ENCODE assay signal across 1 fruit fly cellular context in genomic region chr2L:7628382-7628965, dm6.
A peak's percentile ranks its signal among the peaks of the same experiment; 100 is the strongest.
TF ChIP-seq lines count a peak whose summit lies in the region.

No protein-coding gene starts in this region.

TF ChIP-seq in whole organism, embryonic, 481 proteins besides CTCF, POLR2A, EP300 and RAD21 (continued from another document and continues in another):
- TF ChIP-seq CG6689 (GFP tag; IDR thresholded peaks at IDR 0.05; lab: Robert Waterston, UW): no peak
- no peak for TF ChIP-seq CG8281 (tag; optimal IDR thresholded peaks at IDR 0.05; lab: Kevin White, UChicago)
- TF ChIP-seq Lpt (GFP tag; optimal IDR thresholded peaks at IDR 0.05; lab: Kevin White, UChicago): no peak
- TF ChIP-seq Trl (optimal IDR thresholded peaks at IDR 0.05; lab: Kevin White, UChicago): no peak
- TF ChIP-seq Trl (GFP tag; optimal IDR thresholded peaks at IDR 0.05; lab: Kevin White, UChicago): peak; percentile 24
- no peak for TF ChIP-seq Nf-YA (GFP tag; IDR thresholded peaks at IDR 0.05; lab: Robert Waterston, UW)
- TF ChIP-seq CG15514 (GFP tag; optimal IDR thresholded peaks at IDR 0.05; lab: Kevin White, UChicago): peak; percentile 46
- no peak for TF ChIP-seq row (GFP tag; IDR thresholded peaks at IDR 0.05; lab: Robert Waterston, UW)
- peak; percentile 28 for TF ChIP-seq CG2202 (tag; optimal IDR thresholded peaks at IDR 0.05; lab: Kevin White, UChicago)
- no peak for TF ChIP-seq cato (GFP tag; optimal IDR thresholded peaks at IDR 0.05; lab: Kevin White, UChicago; ENCODE audit: borderline replicate concordance)
- TF ChIP-seq CG34224 (GFP tag; IDR thresholded peaks at IDR 0.05; lab: Robert Waterston, UW; ENCODE audit: partially characterized antibody): no peak
- peak; percentile 15 for TF ChIP-seq CG10209 (GFP tag; optimal IDR thresholded peaks at IDR 0.05; lab: Kevin White, UChicago)
- no peak for TF ChIP-seq CG1602 (GFP tag; optimal IDR thresholded peaks at IDR 0.05; lab: Kevin White, UChicago)
- no peak for TF ChIP-seq CG7786 (GFP tag; optimal IDR thresholded peaks at IDR 0.05; lab: Kevin White, UChicago)
- TF ChIP-seq knrl (GFP tag; IDR thresholded peaks at IDR 0.05; lab: Robert Waterston, UW; ENCODE audit: partially characterized antibody): no peak
- no peak for TF ChIP-seq Ravus (GFP tag; IDR thresholded peaks at IDR 0.05; lab: Robert Waterston, UW)
- TF ChIP-seq CG5180 (GFP tag; optimal IDR thresholded peaks at IDR 0.05; lab: Kevin White, UChicago): no peak
- no peak for TF ChIP-seq CG11696 (GFP tag; IDR thresholded peaks at IDR 0.05; lab: Robert Waterston, UW)
- no peak for TF ChIP-seq mam (GFP tag; optimal IDR thresholded peaks at IDR 0.05; lab: Kevin White, UChicago)
- TF ChIP-seq CG10274 (GFP tag; optimal IDR thresholded peaks at IDR 0.05; lab: Kevin White, UChicago): no peak
- no peak for TF ChIP-seq CG8290 (GFP tag; optimal IDR thresholded peaks at IDR 0.05; lab: Kevin White, UChicago)
- TF ChIP-seq CG8290 (tag; optimal IDR thresholded peaks at IDR 0.05; lab: Kevin White, UChicago): peak in 1 of 2 experiments; percentile 34
- peak; percentile 48 for TF ChIP-seq CG15696 (tag; optimal IDR thresholded peaks at IDR 0.05; lab: Kevin White, UChicago)
- no peak for TF ChIP-seq CG11093 (GFP tag; IDR thresholded peaks at IDR 0.05; lab: Robert Waterston, UW)
- no peak for TF ChIP-seq Gsc (GFP tag; IDR thresholded peaks at IDR 0.05; lab: Robert Waterston, UW)
- peak; percentile 31 for TF ChIP-seq CG33557 (GFP tag; optimal IDR thresholded peaks at IDR 0.05; lab: Kevin White, UChicago)
- TF ChIP-seq HLH4C (GFP tag; IDR thresholded peaks at IDR 0.05; lab: Robert Waterston, UW; ENCODE audit: partially characterized antibody): no peak
- peak; percentile 19 for TF ChIP-seq wek (GFP tag; optimal IDR thresholded peaks at IDR 0.05; lab: Kevin White, UChicago)
- peak; percentile 38 for TF ChIP-seq Asciz (GFP tag; optimal IDR thresholded peaks at IDR 0.05; lab: Kevin White, UChicago)
- no peak for TF ChIP-seq CG2116 (GFP tag; optimal IDR thresholded peaks at IDR 0.05; lab: Kevin White, UChicago)
- TF ChIP-seq CG30020 (tag; optimal IDR thresholded peaks at IDR 0.05; lab: Kevin White, UChicago): no peak
- no peak for TF ChIP-seq lov (optimal IDR thresholded peaks at IDR 0.05; lab: Kevin White, UChicago)
- no peak for TF ChIP-seq lov (GFP tag; IDR thresholded peaks at IDR 0.05; lab: Robert Waterston, UW)
- TF ChIP-seq CG6854 (GFP tag; optimal IDR thresholded peaks at IDR 0.05; lab: Kevin White, UChicago): no peak
- TF ChIP-seq CG11247 (GFP tag; IDR thresholded peaks at IDR 0.05; lab: Robert Waterston, UW): no peak
- no peak for TF ChIP-seq rib (GFP tag; IDR thresholded peaks at IDR 0.05; lab: Robert Waterston, UW)
- no peak for TF ChIP-seq CG4328 (GFP tag; optimal IDR thresholded peaks at IDR 0.05; lab: Kevin White, UChicago)
- no peak for TF ChIP-seq da (GFP tag; optimal IDR thresholded peaks at IDR 0.05; lab: Kevin White, UChicago)
- TF ChIP-seq CrebB (tag; optimal IDR thresholded peaks at IDR 0.05; lab: Kevin White, UChicago): no peak
- no peak for TF ChIP-seq dati (GFP tag; IDR thresholded peaks at IDR 0.05; lab: Robert Waterston, UW)
- peak; percentile 34 for TF ChIP-seq dmrt11E (tag; optimal IDR thresholded peaks at IDR 0.05; lab: Kevin White, UChicago)
- peak; percentile 21; the same call in 1 of the 2 replicates for TF ChIP-seq chm (GFP tag; IDR thresholded peaks at IDR 0.05; lab: Robert Waterston, UW)
- no peak for TF ChIP-seq vfl (GFP tag; optimal IDR thresholded peaks at IDR 0.05; lab: Kevin White, UChicago)
- no peak for TF ChIP-seq CG31388 (GFP tag; optimal IDR thresholded peaks at IDR 0.05; lab: Kevin White, UChicago)
- no peak for TF ChIP-seq CG14965 (GFP tag; optimal IDR thresholded peaks at IDR 0.05; lab: Kevin White, UChicago; ENCODE audit: borderline replicate concordance)
- no peak for TF ChIP-seq repo (GFP tag; optimal IDR thresholded peaks at IDR 0.05; lab: Kevin White, UChicago)
- TF ChIP-seq CG42726 (GFP tag; IDR thresholded peaks at IDR 0.05; lab: Robert Waterston, UW; ENCODE audit: partially characterized antibody): no peak
- no peak for TF ChIP-seq CG17361 (GFP tag; IDR thresholded peaks at IDR 0.05; lab: Robert Waterston, UW)
- TF ChIP-seq ranshi (GFP tag; IDR thresholded peaks at IDR 0.05; lab: Robert Waterston, UW): no peak
- TF ChIP-seq Dll (GFP tag; IDR thresholded peaks at IDR 0.05; lab: Robert Waterston, UW; ENCODE audit: partially characterized antibody): no peak
- no peak for TF ChIP-seq gcm2 (GFP tag; optimal IDR thresholded peaks at IDR 0.05; lab: Kevin White, UChicago)
- TF ChIP-seq Blimp-1 (GFP tag; optimal IDR thresholded peaks at IDR 0.05; lab: Kevin White, UChicago): peak; percentile 36
- TF ChIP-seq bab2 (GFP tag; optimal IDR thresholded peaks at IDR 0.05; lab: Kevin White, UChicago): no peak
- TF ChIP-seq trh (GFP tag; optimal IDR thresholded peaks at IDR 0.05; lab: Kevin White, UChicago): no peak
- no peak for TF ChIP-seq CG12942 (GFP tag; optimal IDR thresholded peaks at IDR 0.05; lab: Kevin White, UChicago)
- TF ChIP-seq CG18619 (GFP tag; optimal IDR thresholded peaks at IDR 0.05; lab: Kevin White, UChicago): no peak
- TF ChIP-seq CG8388 (GFP tag; optimal IDR thresholded peaks at IDR 0.05; lab: Kevin White, UChicago): no peak
- TF ChIP-seq Awh (GFP tag; IDR thresholded peaks at IDR 0.05; lab: Robert Waterston, UW): peak; percentile 35; the same call in 1 of the 2 replicates
- TF ChIP-seq gsb-n (tag; optimal IDR thresholded peaks at IDR 0.05; lab: Kevin White, UChicago): peak; percentile 21
- TF ChIP-seq CG14710 (tag; optimal IDR thresholded peaks at IDR 0.05; lab: Kevin White, UChicago): peak; percentile 5
- TF ChIP-seq CG13287 (GFP tag; IDR thresholded peaks at IDR 0.05; lab: Robert Waterston, UW; ENCODE audit: partially characterized antibody): no peak
- TF ChIP-seq CG4282 (GFP tag; optimal IDR thresholded peaks at IDR 0.05; lab: Kevin White, UChicago): no peak
- peak; percentile 29 for TF ChIP-seq CG1603 (tag; optimal IDR thresholded peaks at IDR 0.05; lab: Kevin White, UChicago)
- no peak for TF ChIP-seq MESR4 (GFP tag; optimal IDR thresholded peaks at IDR 0.05; lab: Kevin White, UChicago)
- TF ChIP-seq run (tag; optimal IDR thresholded peaks at IDR 0.05; lab: Kevin White, UChicago): no peak
- no peak for TF ChIP-seq prd (optimal IDR thresholded peaks at IDR 0.05; lab: Kevin White, UChicago)
- no peak for TF ChIP-seq prd (GFP tag; IDR thresholded peaks at IDR 0.05; lab: Robert Waterston, UW)
- no peak for TF ChIP-seq ken (GFP tag; IDR thresholded peaks at IDR 0.05; lab: Robert Waterston, UW)
- no peak for TF ChIP-seq CG4854 (GFP tag; optimal IDR thresholded peaks at IDR 0.05; lab: Kevin White, UChicago)
- TF ChIP-seq CG6813 (GFP tag; optimal IDR thresholded peaks at IDR 0.05; lab: Kevin White, UChicago): peak; percentile 51
- TF ChIP-seq Sox100B (GFP tag; optimal IDR thresholded peaks at IDR 0.05; lab: Kevin White, UChicago): peak; percentile 8
- TF ChIP-seq D19B (GFP tag; optimal IDR thresholded peaks at IDR 0.05; lab: Kevin White, UChicago): no peak
- no peak for TF ChIP-seq CG17912 (GFP tag; optimal IDR thresholded peaks at IDR 0.05; lab: Kevin White, UChicago)
- TF ChIP-seq slp2 (GFP tag; optimal IDR thresholded peaks at IDR 0.05; lab: Kevin White, UChicago): no peak
- TF ChIP-seq Dip2 (GFP tag; IDR thresholded peaks at IDR 0.05; lab: Robert Waterston, UW): no peak
- peak; percentile 9; the same call in 1 of the 2 replicates for TF ChIP-seq CG14667 (GFP tag; IDR thresholded peaks at IDR 0.05; lab: Robert Waterston, UW)
- TF ChIP-seq Dp (GFP tag; optimal IDR thresholded peaks at IDR 0.05; lab: Kevin White, UChicago): no peak
- no peak for TF ChIP-seq CG18011 (GFP tag; optimal IDR thresholded peaks at IDR 0.05; lab: Kevin White, UChicago)
- TF ChIP-seq CG17385 (GFP tag; optimal IDR thresholded peaks at IDR 0.05; lab: Kevin White, UChicago): no peak
- no peak for TF ChIP-seq tll (GFP tag; optimal IDR thresholded peaks at IDR 0.05; lab: Kevin White, UChicago)
- TF ChIP-seq gem (tag; optimal IDR thresholded peaks at IDR 0.05; lab: Kevin White, UChicago): peak; percentile 17
- no peak for TF ChIP-seq ERR (GFP tag; optimal IDR thresholded peaks at IDR 0.05; lab: Kevin White, UChicago)
- TF ChIP-seq Sox102F (GFP tag; optimal IDR thresholded peaks at IDR 0.05; lab: Kevin White, UChicago): no peak
- TF ChIP-seq CG2129 (GFP tag; IDR thresholded peaks at IDR 0.05; lab: Robert Waterston, UW; ENCODE audit: partially characterized antibody): no peak
- TF ChIP-seq shn (GFP tag; optimal IDR thresholded peaks at IDR 0.05; lab: Kevin White, UChicago): no peak
- no peak for TF ChIP-seq vnd (GFP tag; IDR thresholded peaks at IDR 0.05; lab: Robert Waterston, UW; ENCODE audit: partially characterized antibody)
- TF ChIP-seq HmgZ (tag; optimal IDR thresholded peaks at IDR 0.05; lab: Kevin White, UChicago): no peak
- no peak for TF ChIP-seq phol (tag; optimal IDR thresholded peaks at IDR 0.05; lab: Kevin White, UChicago)
- TF ChIP-seq tap (tag; optimal IDR thresholded peaks at IDR 0.05; lab: Kevin White, UChicago): peak; percentile 6
- TF ChIP-seq CG3726 (GFP tag; IDR thresholded peaks at IDR 0.05; lab: Robert Waterston, UW): no peak
- no peak for TF ChIP-seq ems (GFP tag; optimal IDR thresholded peaks at IDR 0.05; lab: Kevin White, UChicago)
- no peak for TF ChIP-seq E2f2 (GFP tag; IDR thresholded peaks at IDR 0.05; lab: Robert Waterston, UW)
- no peak for TF ChIP-seq org-1 (GFP tag; optimal IDR thresholded peaks at IDR 0.05; lab: Kevin White, UChicago)
- TF ChIP-seq CG1792 (GFP tag; optimal IDR thresholded peaks at IDR 0.05; lab: Kevin White, UChicago): peak; percentile 12
- no peak for TF ChIP-seq NK7.1 (GFP tag; optimal IDR thresholded peaks at IDR 0.05; lab: Kevin White, UChicago)
- no peak for TF ChIP-seq CG5953 (GFP tag; IDR thresholded peaks at IDR 0.05; lab: Robert Waterston, UW)
- no peak for TF ChIP-seq Dip3 (GFP tag; optimal IDR thresholded peaks at IDR 0.05; lab: Kevin White, UChicago)
- no peak for TF ChIP-seq Sry-β (GFP tag; optimal IDR thresholded peaks at IDR 0.05; lab: Kevin White, UChicago)
- no peak for TF ChIP-seq Hsf (GFP tag; optimal IDR thresholded peaks at IDR 0.05; lab: Kevin White, UChicago)
- no peak for TF ChIP-seq CG3163 (GFP tag; optimal IDR thresholded peaks at IDR 0.05; lab: Kevin White, UChicago)
- TF ChIP-seq CG12769 (tag; optimal IDR thresholded peaks at IDR 0.05; lab: Kevin White, UChicago): peak; percentile 73
- TF ChIP-seq jing (GFP tag; optimal IDR thresholded peaks at IDR 0.05; lab: Kevin White, UChicago): no peak
- no peak for TF ChIP-seq Atf-2 (GFP tag; optimal IDR thresholded peaks at IDR 0.05; lab: Kevin White, UChicago)
- TF ChIP-seq CG3065 (GFP tag; optimal IDR thresholded peaks at IDR 0.05; lab: Kevin White, UChicago): no peak
- TF ChIP-seq CG9932 (GFP tag; IDR thresholded peaks at IDR 0.05; lab: Robert Waterston, UW): no peak
- TF ChIP-seq CG18262 (tag; optimal IDR thresholded peaks at IDR 0.05; lab: Kevin White, UChicago): peak; percentile 21
- TF ChIP-seq CG2199 (GFP tag; IDR thresholded peaks at IDR 0.05; lab: Robert Waterston, UW): peak; percentile 100
- TF ChIP-seq sisA (GFP tag; IDR thresholded peaks at IDR 0.05; lab: Robert Waterston, UW): no peak
- peak; percentile 73 for TF ChIP-seq Med (GFP tag; lab: Kevin White, UChicago)
- TF ChIP-seq oc (tag; optimal IDR thresholded peaks at IDR 0.05; lab: Kevin White, UChicago): no peak
- no peak for TF ChIP-seq CG3407 (GFP tag; optimal IDR thresholded peaks at IDR 0.05; lab: Kevin White, UChicago)
- TF ChIP-seq pum (GFP tag; optimal IDR thresholded peaks at IDR 0.05; lab: Kevin White, UChicago): no peak
- TF ChIP-seq CG12155 (GFP tag; optimal IDR thresholded peaks at IDR 0.05; lab: Kevin White, UChicago): no peak
- TF ChIP-seq kah (GFP tag; optimal IDR thresholded peaks at IDR 0.05; lab: Kevin White, UChicago): no peak
- peak; percentile 24 for TF ChIP-seq CG15601 (tag; optimal IDR thresholded peaks at IDR 0.05; lab: Kevin White, UChicago)
- TF ChIP-seq CG17568 (GFP tag; optimal IDR thresholded peaks at IDR 0.05; lab: Kevin White, UChicago): peak; percentile 23
- TF ChIP-seq CG8359 (GFP tag; optimal IDR thresholded peaks at IDR 0.05; lab: Kevin White, UChicago; ENCODE audit: borderline replicate concordance): peak; percentile 42
- no peak for TF ChIP-seq CG9876 (GFP tag; optimal IDR thresholded peaks at IDR 0.05; lab: Kevin White, UChicago)
- no peak for TF ChIP-seq CG43689 (GFP tag; IDR thresholded peaks at IDR 0.05; lab: Robert Waterston, UW)
- no peak for TF ChIP-seq nom (GFP tag; optimal IDR thresholded peaks at IDR 0.05; lab: Kevin White, UChicago)
- TF ChIP-seq eve (GFP tag; optimal IDR thresholded peaks at IDR 0.05; lab: Kevin White, UChicago): no peak
- TF ChIP-seq PHDP (tag; optimal IDR thresholded peaks at IDR 0.05; lab: Kevin White, UChicago): peak; percentile 14
- TF ChIP-seq CG12071 (GFP tag; optimal IDR thresholded peaks at IDR 0.05; lab: Kevin White, UChicago): peak; percentile 28
- TF ChIP-seq Max (GFP tag; optimal IDR thresholded peaks at IDR 0.05; lab: Kevin White, UChicago): no peak
- TF ChIP-seq Fer1 (GFP tag; optimal IDR thresholded peaks at IDR 0.05; lab: Kevin White, UChicago): peak; percentile 28
- peak; percentile 6 for TF ChIP-seq gcm (GFP tag; optimal IDR thresholded peaks at IDR 0.05; lab: Kevin White, UChicago)
- TF ChIP-seq cwo (GFP tag; optimal IDR thresholded peaks at IDR 0.05; lab: Kevin White, UChicago): no peak
- no peak for TF ChIP-seq Pdp1 (GFP tag; optimal IDR thresholded peaks at IDR 0.05; lab: Kevin White, UChicago)
- TF ChIP-seq CG11456 (GFP tag; IDR thresholded peaks at IDR 0.05; lab: Robert Waterston, UW): no peak
- no peak for TF ChIP-seq caup (GFP tag; optimal IDR thresholded peaks at IDR 0.05; lab: Kevin White, UChicago; ENCODE audit: severe bottlenecking)
- TF ChIP-seq hb (GFP tag; IDR thresholded peaks at IDR 0.05; lab: Robert Waterston, UW; ENCODE audit: partially characterized antibody): no peak
- no peak for TF ChIP-seq zf30C (GFP tag; optimal IDR thresholded peaks at IDR 0.05; lab: Kevin White, UChicago)
- TF ChIP-seq TFAM (GFP tag; optimal IDR thresholded peaks at IDR 0.05; lab: Kevin White, UChicago): no peak
- TF ChIP-seq Eip74EF (GFP tag; optimal IDR thresholded peaks at IDR 0.05; lab: Kevin White, UChicago): no peak
- TF ChIP-seq twi (tag; optimal IDR thresholded peaks at IDR 0.05; lab: Kevin White, UChicago): peak; percentile 59
- TF ChIP-seq CG12391 (tag; optimal IDR thresholded peaks at IDR 0.05; lab: Kevin White, UChicago): no peak
- no peak for TF ChIP-seq CG9437 (GFP tag; optimal IDR thresholded peaks at IDR 0.05; lab: Kevin White, UChicago)
